Fruit fly (Drosophila melanogaster) whole organism, embryonic: ENCODE data around the gene Syt12.
A peak's percentile ranks its signal among the peaks of the same experiment; 100 is the strongest.

Experiments
- Aef1 ChIP-seq: fragments of 200-800 bp; sonication (Bioruptor generic); IDR thresholded peaks from 3 replicates; pipeline ENCODE4 v1.3.6; 2022; ENCODE audit warnings: missing biosample characterization, missing genetic modification characterization
- CG10979 ChIP-seq: fragments of 200-800 bp; sonication (Bioruptor generic); optimal IDR thresholded peaks from 2 replicates; lab custom pipeline; 2018; ENCODE audit warnings: missing biosample characterization, mild to moderate bottlenecking, missing genetic modification characterization, moderate library complexity
- CG13287 ChIP-seq: fragments of 200-800 bp; sonication (Bioruptor generic); IDR thresholded peaks from 2 replicates; pipeline ENCODE4 v1.3.6; 2022; ENCODE audit warnings: missing biosample characterization, missing genetic modification characterization; ENCODE audit not compliant: partially characterized antibody
- CG15479 ChIP-seq: fragments of 200-800 bp; sonication (Bioruptor generic); optimal IDR thresholded peaks from 3 replicates; lab custom pipeline; 2019; ENCODE audit warnings: missing biosample characterization, mild to moderate bottlenecking, missing genetic modification characterization, moderate library complexity
- CG1603 ChIP-seq: fragments of 200-800 bp; sonication (Bioruptor generic); optimal IDR thresholded peaks from 2 replicates; lab custom pipeline; 2019; ENCODE audit warnings: missing biosample characterization, mild to moderate bottlenecking, missing genetic modification characterization, moderate library complexity
- CG16779 ChIP-seq: fragments of 200-800 bp; sonication (Bioruptor generic); IDR thresholded peaks from 2 replicates; pipeline ENCODE4 v1.3.6; 2022; ENCODE audit warnings: missing biosample characterization, missing genetic modification characterization
- CG16815 ChIP-seq: fragments of 200-800 bp; sonication (Bioruptor generic); optimal IDR thresholded peaks from 3 replicates; lab custom pipeline; 2017; ENCODE audit warnings: missing biosample characterization, mild to moderate bottlenecking, missing genetic modification characterization
- CG17359 ChIP-seq: fragments of 200-800 bp; sonication (Bioruptor generic); optimal IDR thresholded peaks from 3 replicates; lab custom pipeline; 2018; ENCODE audit warnings: missing biosample characterization, mild to moderate bottlenecking, missing genetic modification characterization, moderate library complexity
- CG17361 ChIP-seq: fragments of 200-800 bp; sonication (Bioruptor generic); IDR thresholded peaks from 3 replicates; pipeline ENCODE4 v1.3.6; 2022; ENCODE audit warnings: missing biosample characterization, missing genetic modification characterization
- CG17568 ChIP-seq: fragments of 200-800 bp; sonication (Bioruptor generic); optimal IDR thresholded peaks from 2 replicates; lab custom pipeline; 2018; ENCODE audit warnings: missing biosample characterization, mild to moderate bottlenecking, missing genetic modification characterization, moderate library complexity
- CG17912 ChIP-seq: fragments of 200-800 bp; sonication (Bioruptor generic); optimal IDR thresholded peaks from 2 replicates; lab custom pipeline; 2018; ENCODE audit warnings: missing biosample characterization, mild to moderate bottlenecking, missing genetic modification characterization
- CG1832 ChIP-seq: fragments of 200-800 bp; sonication (Bioruptor generic); optimal IDR thresholded peaks from 2 replicates; lab custom pipeline; 2017; ENCODE audit warnings: missing biosample characterization, mild to moderate bottlenecking, missing genetic modification characterization, inconsistent platforms
- CG18599 ChIP-seq: fragments of 200-800 bp; sonication (Bioruptor generic); optimal IDR thresholded peaks from 3 replicates; lab custom pipeline; 2017; ENCODE audit warnings: missing biosample characterization, missing genetic modification characterization, mild to moderate bottlenecking, moderate library complexity, missing genetic modification reagents
- CG32772 ChIP-seq: fragments of 200-800 bp; sonication (Bioruptor generic); IDR thresholded peaks from 2 replicates; pipeline ENCODE4 v1.3.6; 2022; ENCODE audit warnings: missing biosample characterization, missing genetic modification characterization
- CG34422 ChIP-seq: fragments of 200-800 bp; sonication (Bioruptor generic); IDR thresholded peaks from 3 replicates; pipeline ENCODE4 v1.3.6; 2022; ENCODE audit warnings: missing biosample characterization, missing genetic modification characterization
- CG3995 ChIP-seq: fragments of 200-800 bp; sonication (Bioruptor generic); optimal IDR thresholded peaks from 3 replicates; lab custom pipeline; 2016; ENCODE audit warnings: missing biosample characterization, missing genetic modification characterization
- CG4282 ChIP-seq: fragments of 200-800 bp; sonication (Bioruptor generic); optimal IDR thresholded peaks from 2 replicates; lab custom pipeline; 2016; ENCODE audit warnings: missing biosample characterization, missing genetic modification characterization
- CG4854 ChIP-seq: fragments of 200-800 bp; sonication (Bioruptor generic); optimal IDR thresholded peaks from 2 replicates; lab custom pipeline; 2016; ENCODE audit warnings: missing biosample characterization, missing genetic modification characterization, inconsistent platforms
- CG6254 ChIP-seq: fragments of 200-800 bp; sonication (Bioruptor generic); optimal IDR thresholded peaks from 3 replicates; lab custom pipeline; 2017; ENCODE audit warnings: mild to moderate bottlenecking, missing biosample characterization, missing genetic modification reagents, missing genetic modification characterization
- CG7963 ChIP-seq: fragments of 200-800 bp; sonication (Bioruptor generic); IDR thresholded peaks from 3 replicates; pipeline ENCODE4 v1.3.6; 2022; ENCODE audit warnings: missing biosample characterization, missing genetic modification characterization; ENCODE audit not compliant: partially characterized antibody
- CG8089 ChIP-seq: fragments of 200-800 bp; sonication (Bioruptor generic); optimal IDR thresholded peaks from 3 replicates; lab custom pipeline; 2016; ENCODE audit warnings: missing biosample characterization, missing genetic modification characterization
- CG8290 ChIP-seq, 3 experiments: fragments of 200-800 bp; sonication (Bioruptor generic); optimal IDR thresholded peaks; 2 replicates each; lab custom pipeline; 2016 to 2019; ENCODE audit warnings: missing biosample characterization in 3 of 3, missing genetic modification characterization in 3 of 3, mild to moderate bottlenecking in 2 of 3, moderate library complexity in 1 of 3
- Ets65A ChIP-seq: fragments of 200-800 bp; sonication (Bioruptor generic); peaks from one replicate; lab custom pipeline; 2016; ENCODE audit warnings: missing biosample characterization, missing genetic modification characterization
- HLH4C ChIP-seq: fragments of 200-800 bp; sonication (Bioruptor generic); IDR thresholded peaks from 3 replicates; pipeline ENCODE4 v1.3.6; 2022; ENCODE audit warnings: missing biosample characterization, missing genetic modification characterization; ENCODE audit not compliant: partially characterized antibody
- Hr51 ChIP-seq, 2 experiments: fragments of 200-800 bp; sonication (Bioruptor generic); optimal IDR thresholded peaks; 2 replicates in 1 of 2; 3 replicates in 1 of 2; lab custom pipeline; 2016 to 2018; ENCODE audit warnings: missing biosample characterization in 2 of 2, missing genetic modification characterization in 2 of 2, mild to moderate bottlenecking in 1 of 2, moderate library complexity in 1 of 2
- MBD-R2 ChIP-seq: fragments of 200-800 bp; sonication (Bioruptor generic); IDR thresholded peaks from 2 replicates; pipeline ENCODE4 v1.3.6; 2022; ENCODE audit warnings: missing biosample characterization, missing genetic modification characterization
- MESR4 ChIP-seq: fragments of 200-800 bp; sonication (Bioruptor generic); optimal IDR thresholded peaks from 2 replicates; lab custom pipeline; 2018; ENCODE audit warnings: missing biosample characterization, mild to moderate bottlenecking, missing genetic modification characterization, moderate library complexity
- Med ChIP-seq: fragments of 200-800 bp; sonication (Bioruptor generic); peaks from one replicate; lab custom pipeline; 2016; ENCODE audit warnings: missing biosample characterization, missing genetic modification characterization, mild to moderate bottlenecking, inconsistent platforms, moderate library complexity
- Myb ChIP-seq: fragments of 200-800 bp; sonication (Bioruptor generic); optimal IDR thresholded peaks from 2 replicates; lab custom pipeline; 2016; ENCODE audit warnings: missing biosample characterization, missing genetic modification characterization
- NfI ChIP-seq: fragments of 200-800 bp; sonication (Bioruptor generic); optimal IDR thresholded peaks from 3 replicates; lab custom pipeline; 2018; ENCODE audit warnings: missing biosample characterization, mild to moderate bottlenecking, missing genetic modification characterization, moderate library complexity
- Poxn ChIP-seq: fragments of 200-800 bp; sonication (Bioruptor generic); IDR thresholded peaks from 2 replicates; pipeline ENCODE4 v1.3.6; 2022; ENCODE audit warnings: missing biosample characterization, missing genetic modification characterization
- Spps ChIP-seq: fragments of 200-800 bp; sonication (Bioruptor generic); optimal IDR thresholded peaks from 2 replicates; lab custom pipeline; 2018; ENCODE audit warnings: missing biosample characterization, mild to moderate bottlenecking, missing genetic modification characterization
- Sry-δ ChIP-seq: fragments of 200-800 bp; sonication (Bioruptor generic); optimal IDR thresholded peaks from 2 replicates; lab custom pipeline; 2016; ENCODE audit warnings: missing biosample characterization, missing genetic modification characterization
- Xrp1 ChIP-seq: fragments of 200-800 bp; sonication (Bioruptor generic); IDR thresholded peaks from 2 replicates; pipeline ENCODE4 v1.3.6; 2022; ENCODE audit warnings: missing biosample characterization, missing genetic modification characterization
- bcd ChIP-seq: fragments of 200-800 bp; sonication (Bioruptor generic); optimal IDR thresholded peaks from 2 replicates; lab custom pipeline; 2017; ENCODE audit warnings: missing biosample characterization, mild to moderate bottlenecking, missing genetic modification characterization
- cato ChIP-seq: fragments of 200-800 bp; sonication (Bioruptor generic); optimal IDR thresholded peaks from 2 replicates; lab custom pipeline; 2016; ENCODE audit warnings: missing biosample characterization, missing genetic modification characterization, borderline replicate concordance
- esg ChIP-seq: fragments of 200-800 bp; sonication (Bioruptor generic); conservative IDR thresholded peaks from 2 replicates; pipeline ENCODE4 v1.3.6; 2022; ENCODE audit warnings: missing biosample characterization, missing genetic modification characterization
- gce ChIP-seq: fragments of 200-800 bp; sonication (Bioruptor generic); IDR thresholded peaks from 3 replicates; pipeline ENCODE4 v1.3.6; 2022; ENCODE audit warnings: missing biosample characterization, missing genetic modification characterization
- lmd ChIP-seq: fragments of 200-800 bp; sonication (Bioruptor generic); IDR thresholded peaks from 2 replicates; pipeline ENCODE4 v1.3.6; 2022; ENCODE audit warnings: missing biosample characterization, missing genetic modification characterization
- pan ChIP-seq, 4 experiments: fragments of >200 bp in 3 of 4; fragments of 200-800 bp in 1 of 4; sonication (Bioruptor generic) in 1 of 4; optimal IDR thresholded peaks in 3 of 4; IDR thresholded peaks in 1 of 4; 2 replicates each; pipeline versions ENCODE4 v1.3.6 to Lab custom; 2017 to 2022; ENCODE audit warnings: missing biosample characterization in 2 of 4, missing genetic modification characterization in 2 of 4, mixed read lengths in 1 of 4
- pho ChIP-seq: fragments of 200-800 bp; sonication (Bioruptor generic); optimal IDR thresholded peaks from 2 replicates; lab custom pipeline; 2016; ENCODE audit warnings: missing biosample characterization, missing genetic modification characterization
- phol ChIP-seq: fragments of 200-800 bp; sonication (Bioruptor generic); optimal IDR thresholded peaks from 3 replicates; lab custom pipeline; 2018; ENCODE audit warnings: missing biosample characterization, mild to moderate bottlenecking, missing genetic modification characterization, moderate library complexity
- pzg ChIP-seq: fragments of 200-800 bp; sonication (Bioruptor generic); optimal IDR thresholded peaks from 3 replicates; lab custom pipeline; 2018; ENCODE audit warnings: missing biosample characterization, mild to moderate bottlenecking, missing genetic modification characterization, moderate library complexity
- ranshi ChIP-seq: fragments of 200-800 bp; sonication (Bioruptor generic); IDR thresholded peaks from 2 replicates; pipeline ENCODE4 v1.3.6; 2022; ENCODE audit warnings: missing biosample characterization, missing genetic modification characterization
- shn ChIP-seq: fragments of 200-800 bp; sonication (Bioruptor generic); optimal IDR thresholded peaks from 3 replicates; lab custom pipeline; 2016; ENCODE audit warnings: missing biosample characterization, missing genetic modification characterization
- slbo ChIP-seq: fragments of 200-800 bp; sonication (Bioruptor generic); IDR thresholded peaks from 2 replicates; pipeline ENCODE4 v1.3.6; 2022; ENCODE audit warnings: missing biosample characterization, missing genetic modification characterization
- stwl ChIP-seq: fragments of 200-800 bp; sonication (Bioruptor generic); optimal IDR thresholded peaks from 3 replicates; lab custom pipeline; 2018; ENCODE audit warnings: missing biosample characterization, mild to moderate bottlenecking, missing genetic modification characterization, moderate library complexity
- trh ChIP-seq: fragments of 200-800 bp; sonication (Bioruptor generic); optimal IDR thresholded peaks from 2 replicates; lab custom pipeline; 2016; ENCODE audit warnings: missing biosample characterization, missing genetic modification characterization
- wor ChIP-seq: fragments of 200-800 bp; sonication (Bioruptor generic); IDR thresholded peaks from 2 replicates; pipeline ENCODE4 v1.3.6; 2022; ENCODE audit warnings: missing biosample characterization, missing genetic modification characterization

The Syt12 gene

dm6 chrX:13338113-13338512 is 20.9 kb upstream of the Syt12 start, which contains the start of gene CG15747 (continued):
- TF ChIP-seq CG18599, result no peak
- no peak for TF ChIP-seq Hr51 (GFP tag; optimal IDR thresholded peaks at IDR 0.05; lab: Kevin White, UChicago)
- TF ChIP-seq NfI (GFP tag; lab: Kevin White, UChicago), result peak; percentile 15
- TF ChIP-seq CG4854, result no peak
- no peak for TF ChIP-seq pan (optimal IDR thresholded peaks at IDR 0.05; lab: Kevin White, UChicago)
- TF ChIP-seq pan (GFP tag; optimal IDR thresholded peaks at IDR 0.05 in 1 of 2, IDR thresholded peaks at IDR 0.05 in 1 of 2), result no peak
- no peak for TF ChIP-seq CG4282 (GFP tag; lab: Kevin White, UChicago)
- TF ChIP-seq Aef1 (GFP tag; lab: Robert Waterston, UW), result no peak
- TF ChIP-seq Poxn (GFP tag; lab: Robert Waterston, UW), result no peak
- TF ChIP-seq cato (GFP tag; lab: Kevin White, UChicago), result no peak
- TF ChIP-seq CG8089 (GFP tag; lab: Kevin White, UChicago), result no peak
- no peak for TF ChIP-seq trh (GFP tag; lab: Kevin White, UChicago)
- TF ChIP-seq Sry-δ (GFP tag; lab: Kevin White, UChicago), result peak; percentile 0
- TF ChIP-seq bcd (GFP tag; lab: Kevin White, UChicago), result peak; percentile 18
- no peak for TF ChIP-seq Ets65A (GFP tag; lab: Kevin White, UChicago)
- TF ChIP-seq pzg (GFP tag; lab: Kevin White, UChicago), result peak; percentile 63
- no peak for TF ChIP-seq CG10979
- no peak for TF ChIP-seq lmd (GFP tag; lab: Robert Waterston, UW)
- TF ChIP-seq CG17568 (GFP tag; lab: Kevin White, UChicago), result no peak
- no peak for TF ChIP-seq Xrp1
- peak; percentile 69 for TF ChIP-seq CG1603
- no peak for TF ChIP-seq wor (GFP tag; lab: Robert Waterston, UW)
- no peak for TF ChIP-seq CG15479
- TF ChIP-seq phol, result peak; percentile 4
- no peak for TF ChIP-seq ranshi
- no peak for TF ChIP-seq gce (GFP tag; lab: Robert Waterston, UW)
- TF ChIP-seq Myb (GFP tag; lab: Kevin White, UChicago), result peak; percentile 53
- TF ChIP-seq Spps (tag; lab: Kevin White, UChicago), result no peak
- TF ChIP-seq CG16815 (GFP tag; lab: Kevin White, UChicago), result no peak
- no peak for TF ChIP-seq CG6254 (GFP tag; lab: Kevin White, UChicago)
- no peak for TF ChIP-seq CG17359 (tag; lab: Kevin White, UChicago)
- TF ChIP-seq CG34422, result 0 out of 3 replicates have a peak, but pooled peaks have one; percentile 32
- TF ChIP-seq slbo (GFP tag; lab: Robert Waterston, UW), result peak; percentile 13; the same call in 1 of the 2 replicates
- TF ChIP-seq CG1832 (GFP tag; lab: Kevin White, UChicago), result no peak
- peak; percentile 4 for TF ChIP-seq CG17912
- TF ChIP-seq CG17361 (GFP tag; lab: Robert Waterston, UW), result peak; percentile 46; the same call in 1 of the 3 replicates
- TF ChIP-seq CG8290 (GFP tag; optimal IDR thresholded peaks at IDR 0.05; lab: Kevin White, UChicago), result no peak
- peak in 1 of 2 experiments; percentile 38 for TF ChIP-seq CG8290 (tag; optimal IDR thresholded peaks at IDR 0.05; lab: Kevin White, UChicago)
- peak; percentile 2 for TF ChIP-seq stwl (tag; lab: Kevin White, UChicago)
- peak; percentile 62 for TF ChIP-seq MESR4
- no peak for TF ChIP-seq CG16779 (GFP tag; lab: Robert Waterston, UW)
- TF ChIP-seq pho, result no peak
- peak; percentile 13 for TF ChIP-seq CG13287 (GFP tag; lab: Robert Waterston, UW)
- TF ChIP-seq esg (GFP tag; lab: Robert Waterston, UW), result no peak
- TF ChIP-seq Med (GFP tag; lab: Kevin White, UChicago), result peak; percentile 62
- TF ChIP-seq shn (GFP tag; lab: Kevin White, UChicago), result no peak
- peak; percentile 8 for TF ChIP-seq CG3995 (GFP tag; lab: Kevin White, UChicago)
- peak; percentile 40; the same call in 1 of the 3 replicates for TF ChIP-seq CG7963 (GFP tag; lab: Robert Waterston, UW)
- no peak for TF ChIP-seq CG32772 (GFP tag; lab: Robert Waterston, UW)
- peak; percentile 35; the same call in 1 of the 2 replicates for TF ChIP-seq MBD-R2 (GFP tag; lab: Robert Waterston, UW)
- TF ChIP-seq HLH4C (GFP tag; lab: Robert Waterston, UW), result 0 out of 3 replicates have a peak, but pooled peaks have one; percentile 15
